Fruit fly (Drosophila melanogaster) whole organism, embryonic: ENCODE measurements around the gene Hrd3.

Experiments
- Ada2b ChIP-seq: fragments of 200-800 bp; sonication (Bioruptor generic); IDR thresholded peaks from 2 replicates; pipeline ENCODE4 v1.3.6; 2022; ENCODE audit warnings: missing biosample characterization, missing genetic modification characterization
- Asciz ChIP-seq: fragments of 200-800 bp; sonication (Bioruptor generic); optimal IDR thresholded peaks from 2 replicates; lab custom pipeline; 2017; ENCODE audit warnings: missing biosample characterization, mild to moderate bottlenecking, missing genetic modification characterization, missing genetic modification reagents
- Awh ChIP-seq: fragments of 200-800 bp; sonication (Bioruptor generic); IDR thresholded peaks from 2 replicates; pipeline ENCODE4, ENCODE4 v1.3.6; 2022; ENCODE audit warnings: missing biosample characterization, missing genetic modification characterization
- BtbVII ChIP-seq: fragments of 200-800 bp; sonication (Bioruptor generic); optimal IDR thresholded peaks from 3 replicates; lab custom pipeline; 2017; ENCODE audit warnings: missing biosample characterization, mild to moderate bottlenecking, missing genetic modification characterization
- CG10979 ChIP-seq: fragments of 200-800 bp; sonication (Bioruptor generic); optimal IDR thresholded peaks from 2 replicates; lab custom pipeline; 2018; ENCODE audit warnings: missing biosample characterization, mild to moderate bottlenecking, missing genetic modification characterization, moderate library complexity
- CG12942 ChIP-seq: fragments of 200-800 bp; sonication (Bioruptor generic); optimal IDR thresholded peaks from 3 replicates; lab custom pipeline; 2016; ENCODE audit warnings: missing biosample characterization, missing genetic modification characterization
- CG15073 ChIP-seq: fragments of 200-800 bp; sonication (Bioruptor generic); optimal IDR thresholded peaks from 2 replicates; lab custom pipeline; 2016; ENCODE audit warnings: missing biosample characterization, missing genetic modification characterization
- CG1647 ChIP-seq: fragments of 200-800 bp; sonication (Bioruptor generic); optimal IDR thresholded peaks from 3 replicates; lab custom pipeline; 2016; ENCODE audit warnings: missing biosample characterization, missing genetic modification characterization
- CG16863 ChIP-seq: fragments of 200-800 bp; sonication (Bioruptor generic); optimal IDR thresholded peaks from 3 replicates; lab custom pipeline; 2016; ENCODE audit warnings: missing biosample characterization, missing genetic modification characterization
- CG17385 ChIP-seq: fragments of 200-800 bp; sonication (Bioruptor generic); optimal IDR thresholded peaks from 3 replicates; lab custom pipeline; 2018; ENCODE audit warnings: missing biosample characterization, mild to moderate bottlenecking, missing genetic modification characterization
- CG17612 ChIP-seq: fragments of 200-800 bp; sonication (Bioruptor generic); IDR thresholded peaks from 2 replicates; pipeline ENCODE4 v1.3.6; 2022; ENCODE audit warnings: missing biosample characterization, missing genetic modification characterization
- CG18011 ChIP-seq: fragments of 200-800 bp; sonication (Bioruptor generic); optimal IDR thresholded peaks from 2 replicates; lab custom pipeline; 2017; ENCODE audit warnings: missing biosample characterization, missing genetic modification characterization, mild to moderate bottlenecking, moderate library complexity, missing genotype
- CG18764 ChIP-seq: fragments of 200-800 bp; sonication (Bioruptor generic); optimal IDR thresholded peaks from 3 replicates; lab custom pipeline; 2016; ENCODE audit warnings: missing biosample characterization, missing genetic modification characterization
- CG4424 ChIP-seq: fragments of 200-800 bp; sonication (Bioruptor generic); optimal IDR thresholded peaks from 3 replicates; lab custom pipeline; 2016; ENCODE audit warnings: missing biosample characterization, missing genetic modification characterization
- CG4707 ChIP-seq: fragments of 200-800 bp; sonication (Bioruptor generic); optimal IDR thresholded peaks from 2 replicates; lab custom pipeline; 2018; ENCODE audit warnings: missing biosample characterization, mild to moderate bottlenecking, missing genetic modification characterization, moderate library complexity
- CG4730 ChIP-seq: fragments of 200-800 bp; sonication (Bioruptor generic); IDR thresholded peaks from 2 replicates; pipeline ENCODE4 v1.3.6; 2022; ENCODE audit warnings: missing biosample characterization, missing genetic modification characterization
- CG6272 ChIP-seq: fragments of 200-800 bp; sonication (Bioruptor generic); IDR thresholded peaks from 2 replicates; pipeline ENCODE4 v1.3.6; 2022; ENCODE audit warnings: missing biosample characterization, missing genetic modification characterization
- CG6689 ChIP-seq: fragments of 200-800 bp; sonication (Bioruptor generic); IDR thresholded peaks from 2 replicates; pipeline ENCODE4 v1.3.6; 2022; ENCODE audit warnings: missing biosample characterization, missing genetic modification characterization
- CG8388 ChIP-seq: fragments of 200-800 bp; sonication (Bioruptor generic); optimal IDR thresholded peaks from 2 replicates; lab custom pipeline; 2019; ENCODE audit warnings: missing biosample characterization, mild to moderate bottlenecking, missing genetic modification characterization, moderate library complexity
- CG8478 ChIP-seq: fragments of >200 bp; optimal IDR thresholded peaks from 2 replicates; lab custom pipeline; 2018
- CG9609 ChIP-seq: fragments of 200-800 bp; sonication (Bioruptor generic); optimal IDR thresholded peaks from 3 replicates; lab custom pipeline; 2016; ENCODE audit warnings: missing biosample characterization, missing genetic modification characterization
- D19A ChIP-seq: fragments of 200-800 bp; optimal IDR thresholded peaks from 3 replicates; lab custom pipeline; 2019; ENCODE audit warnings: missing biosample characterization, mild to moderate bottlenecking, missing genetic modification characterization, moderate library complexity
- Dek ChIP-seq: fragments of 200-800 bp; sonication (Bioruptor generic); optimal IDR thresholded peaks from 3 replicates; lab custom pipeline; 2019; ENCODE audit warnings: missing biosample characterization, mild to moderate bottlenecking, missing genetic modification characterization, moderate library complexity
- Drgx ChIP-seq: fragments of 200-800 bp; sonication (Bioruptor generic); IDR thresholded peaks from 2 replicates; pipeline ENCODE4 v1.3.6; 2022; ENCODE audit warnings: missing biosample characterization, missing genetic modification characterization
- Elba2 ChIP-seq: fragments of 200-800 bp; sonication (Bioruptor generic); optimal IDR thresholded peaks from 3 replicates; lab custom pipeline; 2016; ENCODE audit warnings: missing biosample characterization, missing genetic modification characterization
- Ets97D ChIP-seq: fragments of 200-800 bp; sonication (Bioruptor generic); optimal IDR thresholded peaks from 3 replicates; lab custom pipeline; 2016; ENCODE audit warnings: missing biosample characterization, missing genetic modification characterization
- Fer1 ChIP-seq: fragments of 200-800 bp; sonication (Bioruptor generic); optimal IDR thresholded peaks from 2 replicates; lab custom pipeline; 2017; ENCODE audit warnings: missing biosample characterization, mild to moderate bottlenecking, missing genetic modification characterization
- HLH54F ChIP-seq: fragments of 200-800 bp; sonication (Bioruptor generic); optimal IDR thresholded peaks from 3 replicates; lab custom pipeline; 2016; ENCODE audit warnings: missing biosample characterization, missing genetic modification characterization
- Hmx ChIP-seq: fragments of 200-800 bp; sonication (Bioruptor generic); optimal IDR thresholded peaks from 2 replicates; lab custom pipeline; 2016; ENCODE audit warnings: missing biosample characterization, missing genetic modification characterization
- Hr39 ChIP-seq: fragments of >200 bp; optimal IDR thresholded peaks from 2 replicates; lab custom pipeline; 2017
- Hr78 ChIP-seq, 2 experiments: fragments of 200-800 bp in 1 of 2; fragments of >200 bp in 1 of 2; sonication (Bioruptor generic) in 1 of 2; optimal IDR thresholded peaks; 2 replicates each; lab custom pipeline; 2017 to 2019; ENCODE audit warnings: missing biosample characterization in 2 of 2, missing genetic modification characterization in 2 of 2, mild to moderate bottlenecking in 1 of 2, moderate library complexity in 1 of 2
- Myb ChIP-seq: fragments of 200-800 bp; sonication (Bioruptor generic); optimal IDR thresholded peaks from 2 replicates; lab custom pipeline; 2016; ENCODE audit warnings: missing biosample characterization, missing genetic modification characterization
- Nf-YA ChIP-seq: fragments of 200-800 bp; sonication (Bioruptor generic); IDR thresholded peaks from 2 replicates; pipeline ENCODE4 v1.3.6; 2022; ENCODE audit warnings: missing biosample characterization, missing genetic modification characterization
- NfI ChIP-seq: fragments of 200-800 bp; sonication (Bioruptor generic); optimal IDR thresholded peaks from 3 replicates; lab custom pipeline; 2018; ENCODE audit warnings: missing biosample characterization, mild to moderate bottlenecking, missing genetic modification characterization, moderate library complexity
- Rfx ChIP-seq: fragments of 200-800 bp; sonication (Bioruptor generic); IDR thresholded peaks from 2 replicates; pipeline ENCODE4 v1.3.6; 2022; ENCODE audit warnings: missing biosample characterization, missing genetic modification characterization
- Sry-β ChIP-seq: fragments of 200-800 bp; sonication (Bioruptor generic); optimal IDR thresholded peaks from 2 replicates; lab custom pipeline; 2018; ENCODE audit warnings: missing biosample characterization, mild to moderate bottlenecking, missing genetic modification characterization, moderate library complexity
- Ssrp ChIP-seq: fragments of 200-800 bp; sonication (Bioruptor generic); optimal IDR thresholded peaks from 2 replicates; lab custom pipeline; 2018; ENCODE audit warnings: missing biosample characterization, mild to moderate bottlenecking, missing genetic modification characterization, moderate library complexity
- amos ChIP-seq: fragments of 200-800 bp; sonication (Bioruptor generic); IDR thresholded peaks from 2 replicates; pipeline ENCODE4 v1.3.6; 2022; ENCODE audit warnings: missing biosample characterization, missing genetic modification characterization; ENCODE audit not compliant: partially characterized antibody
- cad ChIP-seq: fragments of >200 bp; optimal IDR thresholded peaks from 2 replicates; lab custom pipeline; 2017; ENCODE audit warnings: missing biosample characterization, missing genetic modification characterization
- da ChIP-seq: fragments of 200-800 bp; sonication (Bioruptor generic); optimal IDR thresholded peaks from 2 replicates; lab custom pipeline; 2016; ENCODE audit warnings: missing biosample characterization, missing genetic modification characterization
- dm ChIP-seq: fragments of 200-800 bp; sonication (Bioruptor generic); optimal IDR thresholded peaks from 3 replicates; lab custom pipeline; 2016; ENCODE audit warnings: missing biosample characterization, missing genetic modification characterization
- ewg ChIP-seq: fragments of 200-800 bp; sonication (Bioruptor generic); optimal IDR thresholded peaks from 3 replicates; lab custom pipeline; 2017; ENCODE audit warnings: mild to moderate bottlenecking, missing biosample characterization, missing genetic modification reagents, missing genetic modification characterization
- gem ChIP-seq: fragments of 200-800 bp; sonication (Bioruptor generic); optimal IDR thresholded peaks from 2 replicates; lab custom pipeline; 2019; ENCODE audit warnings: missing biosample characterization, mild to moderate bottlenecking, missing genetic modification characterization, moderate library complexity
- insv ChIP-seq, 2 experiments: fragments of 200-800 bp; sonication (Bioruptor generic); optimal IDR thresholded peaks; 3 replicates each; lab custom pipeline; 2016 to 2018; ENCODE audit warnings: missing biosample characterization in 2 of 2, missing genetic modification characterization in 2 of 2
- jing ChIP-seq: fragments of 200-800 bp; sonication (Bioruptor generic); optimal IDR thresholded peaks from 2 replicates; lab custom pipeline; 2018; ENCODE audit warnings: missing biosample characterization, mild to moderate bottlenecking, missing genetic modification characterization
- mam ChIP-seq: fragments of 200-800 bp; sonication (Bioruptor generic); optimal IDR thresholded peaks from 3 replicates; lab custom pipeline; 2016; ENCODE audit warnings: missing biosample characterization, missing genetic modification characterization
- peb ChIP-seq: fragments of 200-800 bp; sonication (Bioruptor generic); IDR thresholded peaks from 2 replicates; pipeline ENCODE4 v1.3.6; 2022; ENCODE audit warnings: missing biosample characterization, missing genetic modification characterization
- tgo ChIP-seq: fragments of 200-800 bp; sonication (Bioruptor generic); IDR thresholded peaks from 3 replicates; pipeline ENCODE4 v1.3.6; 2022; ENCODE audit warnings: missing biosample characterization, missing genetic modification characterization
- tin ChIP-seq: fragments of 200-800 bp; sonication (Bioruptor generic); optimal IDR thresholded peaks from 3 replicates; lab custom pipeline; 2016; ENCODE audit warnings: missing biosample characterization, missing genetic modification characterization
- trh ChIP-seq: fragments of 200-800 bp; sonication (Bioruptor generic); optimal IDR thresholded peaks from 2 replicates; lab custom pipeline; 2016; ENCODE audit warnings: missing biosample characterization, missing genetic modification characterization
- zf30C ChIP-seq: fragments of 200-800 bp; sonication (Bioruptor generic); optimal IDR thresholded peaks from 3 replicates; lab custom pipeline; 2018; ENCODE audit warnings: missing biosample characterization, mild to moderate bottlenecking, missing genetic modification characterization

Gene Hrd3

dm6 chr3R:23723381-23724034 lies 34.8 kb downstream of the Hrd3 start (continued):
- peak; percentile 86 for TF ChIP-seq Nf-YA (GFP tag; lab: Robert Waterston, UW)
- no peak for TF ChIP-seq cad (GFP tag; lab: Kevin White, UChicago)
- peak; percentile 62 for TF ChIP-seq Sry-β (GFP tag; lab: Kevin White, UChicago)
- no peak for TF ChIP-seq BtbVII (GFP tag; lab: Kevin White, UChicago)
- no peak for TF ChIP-seq Elba2
- TF ChIP-seq CG9609 (GFP tag; lab: Kevin White, UChicago) = no peak
- TF ChIP-seq CG6272 (GFP tag; lab: Robert Waterston, UW) = no peak
- TF ChIP-seq zf30C = no peak
- no peak for TF ChIP-seq HLH54F (GFP tag; lab: Kevin White, UChicago)
- no peak for TF ChIP-seq CG8478 (lab: Kevin White, UChicago)
- no peak for TF ChIP-seq Ssrp (tag; lab: Kevin White, UChicago)
- no peak for TF ChIP-seq da (GFP tag; lab: Kevin White, UChicago)
- peak; percentile 80 for TF ChIP-seq Fer1 (GFP tag; lab: Kevin White, UChicago)
- TF ChIP-seq mam (GFP tag; lab: Kevin White, UChicago) = no peak
- TF ChIP-seq CG16863 = no peak
- peak; percentile 59 for TF ChIP-seq CG4707 (GFP tag; lab: Kevin White, UChicago)
- TF ChIP-seq D19A = no peak
- no peak for TF ChIP-seq CG15073 (GFP tag; lab: Kevin White, UChicago)
- no peak for TF ChIP-seq dm (GFP tag; lab: Kevin White, UChicago)
- TF ChIP-seq Rfx (GFP tag; lab: Robert Waterston, UW) = peak; percentile 58; the same call in 1 of the 2 replicates
- no peak for TF ChIP-seq CG17612 (GFP tag; lab: Robert Waterston, UW)
- TF ChIP-seq CG4424 (GFP tag; lab: Kevin White, UChicago) = peak; percentile 70
- peak; percentile 52 for TF ChIP-seq Ada2b
- TF ChIP-seq NfI (GFP tag; lab: Kevin White, UChicago) = no peak
- no peak for TF ChIP-seq CG18011
- no peak for TF ChIP-seq peb (GFP tag; lab: Robert Waterston, UW)
- TF ChIP-seq trh (GFP tag; lab: Kevin White, UChicago) = peak; percentile 76
- no peak; the same call in 1 of the 2 replicates for TF ChIP-seq amos
- peak; percentile 25 for TF ChIP-seq CG17385
- TF ChIP-seq CG1647 (GFP tag; lab: Kevin White, UChicago) = no peak
- peak in 1 of 2 experiments; percentile 32 for TF ChIP-seq insv (GFP tag; optimal IDR thresholded peaks at IDR 0.05; lab: Kevin White, UChicago)
- no peak for TF ChIP-seq CG8388 (GFP tag; lab: Kevin White, UChicago)
- peak; percentile 48 for TF ChIP-seq gem
- peak; percentile 17; the same call in 1 of the 2 replicates for TF ChIP-seq CG4730 (GFP tag; lab: Robert Waterston, UW)
- no peak for TF ChIP-seq Hmx (GFP tag; lab: Kevin White, UChicago)
- peak; percentile 18 for TF ChIP-seq CG10979 (tag; lab: Kevin White, UChicago)
- peak; percentile 96 for TF ChIP-seq Asciz (GFP tag; lab: Kevin White, UChicago)
- no peak for TF ChIP-seq CG12942 (GFP tag; lab: Kevin White, UChicago)
- TF ChIP-seq jing (GFP tag; lab: Kevin White, UChicago) = no peak
- peak; percentile 91 for TF ChIP-seq Awh (GFP tag; lab: Robert Waterston, UW)
- TF ChIP-seq Ets97D (GFP tag; lab: Kevin White, UChicago) = no peak
- no peak for TF ChIP-seq CG6689 (GFP tag; lab: Robert Waterston, UW)
- TF ChIP-seq Hr39 (lab: Kevin White, UChicago) = no peak
- TF ChIP-seq Myb (GFP tag; lab: Kevin White, UChicago) = peak; percentile 22
- no peak for TF ChIP-seq tin (GFP tag; lab: Kevin White, UChicago)
- no peak for TF ChIP-seq ewg (GFP tag; lab: Kevin White, UChicago)
- TF ChIP-seq tgo (GFP tag; lab: Robert Waterston, UW) = peak; percentile 50; the same call in 2 of the 3 replicates
- TF ChIP-seq Drgx (GFP tag; lab: Robert Waterston, UW) = peak; percentile 56; the same call in 1 of the 2 replicates
- TF ChIP-seq CG18764 (GFP tag; lab: Kevin White, UChicago) = no peak
- no peak for TF ChIP-seq Hr78 (GFP tag; optimal IDR thresholded peaks at IDR 0.05; lab: Kevin White, UChicago)
- TF ChIP-seq Dek (tag; lab: Kevin White, UChicago) = no peak
